Fruit fly (Drosophila melanogaster): ENCODE results near the gene CG14223.

CG14223 gene

DNA sequence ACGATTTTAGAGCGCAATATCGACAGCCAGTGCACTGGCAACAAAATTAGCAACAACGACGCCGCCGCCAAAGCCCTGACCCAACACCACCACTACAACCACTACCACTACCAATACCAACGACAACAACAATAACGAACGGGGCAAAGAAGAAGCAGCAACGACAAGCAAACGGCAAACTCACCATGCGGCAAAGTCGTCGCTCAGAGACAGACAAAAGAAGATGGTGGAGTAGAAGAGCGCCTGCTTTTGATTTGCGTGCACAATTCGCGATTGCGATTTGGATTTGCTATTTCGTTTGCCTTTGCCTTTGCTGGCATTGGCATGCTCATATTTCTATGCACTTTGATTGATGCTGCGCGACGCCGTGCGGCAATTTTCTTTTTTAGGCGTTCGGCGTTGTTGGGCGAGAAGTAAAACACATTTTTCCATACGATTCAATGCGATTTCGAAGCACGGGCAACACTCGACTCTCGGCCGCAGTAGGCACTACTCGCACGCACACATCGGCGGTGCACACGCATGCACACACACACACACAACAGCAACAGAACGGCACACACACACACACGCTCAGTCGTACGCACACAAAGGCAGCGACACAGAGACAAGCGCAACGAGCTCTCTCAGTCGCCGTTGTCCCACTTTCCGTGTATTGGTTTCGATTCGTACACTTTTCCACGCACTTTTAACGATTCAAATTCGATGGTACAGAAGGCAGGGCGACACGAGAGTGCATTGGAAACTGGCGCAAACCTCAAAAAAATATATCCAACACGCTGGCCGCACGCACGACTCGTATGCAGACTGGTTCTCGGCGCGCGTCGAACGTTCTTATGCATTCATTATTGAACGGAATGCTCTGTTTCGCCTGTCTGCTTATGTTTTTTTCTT is 26.1 kb downstream of the CG14223 start:
- no peak for TF ChIP-seq noc (tag; optimal IDR thresholded peaks at IDR 0.05)

DNA sequence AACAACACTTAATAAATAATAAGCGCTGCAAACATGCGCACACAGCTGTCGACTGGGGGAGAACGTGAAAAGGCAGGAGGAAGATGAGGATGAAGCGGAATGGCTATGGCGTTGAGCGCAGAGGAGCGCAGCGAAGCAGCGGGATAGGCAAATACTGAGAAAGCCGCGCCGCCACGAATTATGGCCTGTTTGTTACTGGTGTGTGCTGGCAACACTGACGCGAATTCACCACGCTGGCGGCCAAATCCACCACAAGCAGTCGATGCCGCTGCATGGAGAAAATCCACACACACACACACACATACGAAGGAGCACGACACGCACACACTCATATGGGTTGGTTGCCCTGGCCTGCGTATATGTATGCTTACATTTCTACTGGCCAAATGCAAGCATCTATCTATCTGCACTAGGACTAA is 26.8 kb downstream of the CG14223 start:
- TF ChIP-seq noc (tag; optimal IDR thresholded peaks at IDR 0.05): no peak

- no peak for TF ChIP-seq noc (tag; optimal IDR thresholded peaks at IDR 0.05)
Measured at dm6 chrX:19631365-19631832, 32.4 kb downstream of the CG14223 start.

DNA sequence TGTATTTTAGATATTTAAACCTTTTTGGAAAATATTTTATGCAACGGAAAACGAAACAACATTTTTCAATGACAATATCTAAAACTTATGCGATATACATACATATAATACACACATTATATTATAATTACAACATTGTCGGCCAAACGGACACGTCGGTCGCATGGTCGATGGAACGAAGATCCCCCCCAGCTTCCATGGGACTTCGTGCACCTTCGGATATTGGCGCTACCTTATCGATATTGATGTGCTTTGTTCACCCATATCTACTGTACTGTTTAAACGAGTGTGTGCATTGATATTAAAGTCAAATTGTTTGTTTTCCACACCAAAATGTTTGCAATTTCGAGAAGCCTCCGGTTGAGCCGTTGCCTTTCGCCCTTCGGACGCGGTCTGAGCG is 38.4 kb downstream of the CG14223 start, which contains the start of gene CG14212:
Gene CG14212, plus strand, starts transcription at position 301 of the 400 bp plus-strand sequence.
- no peak for TF ChIP-seq noc (tag; optimal IDR thresholded peaks at IDR 0.05)

DNA sequence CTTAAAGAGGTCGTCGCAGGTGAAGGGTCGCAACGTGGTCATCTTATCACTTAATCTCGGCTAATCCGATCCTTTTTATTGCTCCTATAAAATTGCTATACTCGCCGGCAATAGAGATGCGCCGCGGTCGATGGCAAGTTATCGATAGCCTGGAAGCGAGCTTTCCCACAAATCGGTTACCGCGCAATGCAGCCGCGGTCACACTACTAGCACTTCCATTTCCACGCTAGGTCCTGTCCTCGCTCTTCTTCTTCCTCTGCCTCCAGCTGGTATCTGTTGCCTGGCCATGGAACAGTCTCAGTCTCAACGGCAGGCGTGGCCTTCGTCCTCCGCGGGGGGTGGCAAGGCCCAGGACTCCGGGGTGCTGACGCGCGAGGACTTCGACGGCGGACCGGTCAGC is 40.8 kb downstream of the CG14223 start, which contains the start of the genes Naa20A and MKP-4:
Gene Naa20A, minus strand, starts transcription at position 151 of the 400 bp plus-strand sequence.
Gene MKP-4, plus strand, starts transcription at position 191 of the 400 bp plus-strand sequence.
- no peak for TF ChIP-seq noc (tag; optimal IDR thresholded peaks at IDR 0.05)

dm6 chrX:19621145-19621544 is 42.6 kb downstream of the CG14223 start, which contains the start of gene CG14221:
CG14221 (minus strand) TSS chrX:19621245.
- TF ChIP-seq noc (tag; optimal IDR thresholded peaks at IDR 0.05): no peak

- TF ChIP-seq noc (tag; optimal IDR thresholded peaks at IDR 0.05): no peak
Measured at dm6 chrX:19618183-19618740, 45.5 kb downstream of the CG14223 start, which contains the start of the genes Pstk and Tim9b. Pstk (minus strand) TSS chrX:19618537. Tim9b (minus strand) TSS chrX:19618537.

DNA sequence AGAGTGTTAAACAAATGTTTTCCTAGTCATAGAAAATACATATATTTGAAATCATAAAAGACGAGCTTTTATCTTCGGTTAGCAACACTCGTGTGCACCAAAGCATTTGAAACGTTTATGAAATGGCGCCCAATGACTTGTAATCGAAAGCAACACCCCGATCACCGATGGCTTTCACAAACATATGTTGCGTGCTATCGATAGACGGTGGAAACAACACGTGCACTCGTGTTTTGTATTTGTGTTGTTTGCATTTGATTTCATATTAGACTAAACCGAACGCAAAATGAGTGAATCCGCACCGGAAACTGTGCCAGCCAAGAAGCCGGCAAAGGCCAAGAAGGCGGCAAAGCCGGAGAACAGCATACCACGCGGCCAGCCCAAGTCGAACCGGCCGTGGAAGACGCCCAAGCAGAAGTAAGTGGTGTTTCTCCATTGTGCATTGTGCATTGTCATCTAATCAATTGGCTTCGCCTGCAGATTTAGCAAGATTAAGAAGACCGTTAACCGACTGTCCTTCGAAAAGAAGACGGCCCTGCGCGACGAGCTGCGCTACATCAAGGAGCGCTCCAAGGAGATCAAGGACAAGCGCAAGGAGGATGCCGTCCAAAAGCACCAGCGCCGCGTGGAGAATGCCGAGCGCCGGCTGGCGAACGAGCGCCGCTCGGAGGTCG is 47.6 kb downstream of the CG14223 start, which contains the start of gene CG14210:
Gene CG14210, plus strand, starts transcription at position 207 of the 674 bp plus-strand sequence.
- TF ChIP-seq noc (tag; optimal IDR thresholded peaks at IDR 0.05): no peak

DNA sequence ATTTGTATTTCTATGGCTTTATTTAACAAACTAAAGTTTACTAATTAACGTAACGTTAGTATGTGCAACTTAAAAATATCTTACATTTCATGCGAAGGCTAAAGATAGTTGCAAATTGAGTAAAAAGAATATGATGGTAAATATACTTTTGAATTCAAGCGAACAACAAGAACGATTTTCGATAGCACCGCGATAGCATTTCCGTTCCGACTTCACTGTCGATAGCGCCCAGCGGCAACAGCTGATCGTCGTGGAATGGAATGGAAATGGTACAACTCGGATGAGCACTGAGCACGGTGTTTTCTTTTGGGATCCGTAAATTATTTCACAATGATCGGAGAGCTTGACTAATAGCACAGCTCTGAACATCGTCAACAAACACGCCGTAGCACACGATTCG is 50.3 kb downstream of the CG14223 start:
- TF ChIP-seq noc (tag; optimal IDR thresholded peaks at IDR 0.05): no peak

dm6 chrX:19611226-19611625 is 52.5 kb downstream of the CG14223 start, which contains the start of the genes Shawn and Tyler:
Shawn (plus strand) TSS chrX:19611526.
Tyler (plus strand) TSS chrX:19611526.
- TF ChIP-seq noc (tag; optimal IDR thresholded peaks at IDR 0.05): no peak
